Worm (Caenorhabditis elegans) whole organism, late embryonic: ENCODE data around the gene sap-49.

ENCODE experiments used
- K02D7.2 ChIP-seq: sonication (generic microtip); optimal IDR thresholded peaks from 2 replicates; lab custom pipeline; 2017; ENCODE audit warnings: mild to moderate bottlenecking, missing genetic modification characterization, missing compliant biosample characterization
- K09A11.1 ChIP-seq: sonication (generic microtip); optimal IDR thresholded peaks from 2 replicates; lab custom pipeline; 2017; ENCODE audit warnings: antibody characterized with exemption, mild to moderate bottlenecking, missing genetic modification characterization, missing compliant biosample characterization; ENCODE audit not compliant: insufficient read depth
- ceh-9 ChIP-seq: sonication (generic microtip); optimal IDR thresholded peaks from 2 replicates; lab custom pipeline; 2016; ENCODE audit warnings: mild to moderate bottlenecking, missing genetic modification characterization, inconsistent platforms, missing compliant biosample characterization
- ets-4 ChIP-seq: sonication (generic microtip); optimal IDR thresholded peaks from 2 replicates; lab custom pipeline; 2016; ENCODE audit warnings: missing genetic modification characterization, missing compliant biosample characterization
- sox-2 ChIP-seq: fragments of 200-800 bp; sonication (Bioruptor generic); IDR thresholded peaks from 2 replicates; pipeline ENCODE4 v1.3.6; 2022; ENCODE audit warnings: missing genetic modification reagents, missing genetic modification characterization, missing compliant biosample characterization
- unc-86 ChIP-seq: sonication (generic microtip); optimal IDR thresholded peaks from 2 replicates; lab custom pipeline; 2016; ENCODE audit warnings: missing genetic modification characterization, missing compliant biosample characterization

DNA sequence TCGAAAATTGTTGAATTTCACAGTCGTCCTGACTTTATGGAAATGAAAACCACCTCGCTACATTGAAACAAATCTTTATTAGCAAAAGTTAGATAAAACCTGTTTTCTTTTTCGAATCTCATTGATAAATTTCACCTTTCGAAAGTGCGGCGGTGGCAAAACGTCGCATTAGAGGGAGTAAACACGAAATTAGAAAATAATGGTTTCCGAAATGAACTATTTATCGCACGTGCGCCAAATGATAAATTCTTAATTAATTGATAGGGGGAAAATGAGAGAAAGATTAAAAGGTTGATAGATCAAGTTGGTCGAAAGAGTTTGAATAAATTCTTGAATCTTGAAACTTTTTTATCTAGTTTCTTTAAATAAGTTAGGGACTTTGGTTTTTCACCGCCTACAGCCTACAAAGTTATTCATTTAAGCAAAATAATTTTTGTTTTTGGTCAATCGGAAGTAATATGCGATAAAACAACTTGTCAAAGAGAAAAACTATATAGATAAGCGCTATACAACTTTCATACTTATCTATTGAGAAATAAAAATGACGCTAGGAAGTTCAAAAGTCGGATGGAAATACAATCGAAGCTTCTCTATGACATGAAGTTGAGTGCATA lies 35.6 kb upstream of the sap-49 start:
- TF ChIP-seq unc-86 (tag; lab: Kevin White, UChicago) (no peak), ets-4 (tag; lab: Kevin White, UChicago) (no peak), K02D7.2 (no peak), K09A11.1 (tag; lab: Kevin White, UChicago) (no peak), ceh-9 (tag; lab: Kevin White, UChicago) (no peak), sox-2 (GFP tag; lab: Robert Waterston, UW) (no peak)
